Worm (Caenorhabditis elegans): Measurements from ENCODE around the gene nhr-56.

nhr-56 gene

DNA sequence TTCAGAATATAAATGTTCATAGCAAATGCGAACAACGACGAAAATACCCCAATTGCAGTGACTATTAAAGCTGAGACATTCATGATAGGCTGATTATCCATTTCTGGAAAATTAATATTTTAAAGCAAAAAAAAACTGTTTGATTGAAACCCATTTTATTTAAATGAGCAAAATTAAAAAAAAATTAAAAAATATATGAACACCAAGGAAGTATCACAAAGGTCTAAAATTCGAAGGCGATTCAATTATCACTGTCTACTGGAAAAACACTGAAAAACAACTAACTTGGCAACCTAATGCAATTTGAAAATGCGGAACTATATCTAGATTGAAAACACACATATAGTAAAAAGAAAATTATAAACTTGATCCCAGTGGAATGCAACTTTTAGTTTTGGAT, 27.7 kb upstream of the nhr-56 start, which contains the start of gene srbc-42:
TSS of gene srbc-42 (minus strand) at position 101 of the 400 bp plus-strand sequence.
- TF ChIP-seq ref-1 (GFP tag; conservative IDR thresholded peaks at IDR 0.05) = no peak

DNA sequence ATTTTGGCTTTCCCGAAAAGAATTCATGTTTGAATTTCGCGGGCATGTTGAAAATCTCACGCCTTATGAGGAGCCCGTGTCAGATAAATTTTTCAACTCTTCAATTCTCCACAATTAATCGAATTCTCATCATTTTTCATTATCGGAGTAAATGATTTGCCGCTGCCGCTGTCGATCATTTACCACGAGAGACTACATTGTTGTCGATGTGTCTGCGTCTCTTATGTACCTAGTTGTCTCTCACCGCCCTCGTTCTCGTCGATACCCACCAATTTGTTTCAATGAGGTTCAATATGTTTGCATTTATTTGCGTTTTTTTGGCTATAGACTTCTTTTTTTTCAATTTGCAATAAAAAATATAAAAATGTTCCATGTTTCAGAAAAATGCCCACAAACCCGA, 26.7 kb upstream of the nhr-56 start, which contains the start of gene nhr-13:
TSS of gene nhr-13 (plus strand) at position 369 of the 400 bp plus-strand sequence.
- TF ChIP-seq ztf-29 (GFP tag; IDR thresholded peaks at IDR 0.05) = no peak
- no peak for TF ChIP-seq klf-2 (GFP tag; conservative IDR thresholded peaks at IDR 0.05)
- no peak for TF ChIP-seq ztf-23 (GFP tag; IDR thresholded peaks at IDR 0.05)
- no peak for TF ChIP-seq med-1 (GFP tag; optimal IDR thresholded peaks at IDR 0.05; ENCODE audit: insufficient read depth)
- no peak for TF ChIP-seq T22C8.4 (GFP tag; IDR thresholded peaks at IDR 0.05)
- no peak for TF ChIP-seq cog-1 (tag; optimal IDR thresholded peaks at IDR 0.05)

DNA sequence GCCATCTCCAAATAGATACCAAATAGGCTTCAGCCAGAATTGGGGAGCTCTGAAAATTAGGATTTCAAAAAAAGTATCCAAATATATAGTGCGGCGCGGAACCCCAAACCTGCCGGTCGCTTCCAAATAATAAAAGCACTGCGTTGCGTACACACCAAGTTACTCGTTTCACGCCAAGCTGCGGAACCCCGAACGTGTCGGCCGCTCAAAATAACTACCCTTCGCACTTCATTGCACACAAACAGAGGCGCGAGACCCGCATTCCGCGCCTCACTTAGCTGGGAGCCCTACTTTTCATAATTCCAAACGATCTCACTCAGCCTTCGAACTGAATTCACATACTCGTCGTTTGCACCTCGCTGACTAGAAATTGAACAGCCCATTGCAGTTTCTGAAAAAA, 19.2 kb upstream of the nhr-56 start:
- TF ChIP-seq med-1 (GFP tag; optimal IDR thresholded peaks at IDR 0.05; ENCODE audit: insufficient read depth) (no peak), flt-1 (GFP tag; IDR thresholded peaks at IDR 0.05) (no peak), klf-2 (GFP tag; conservative IDR thresholded peaks at IDR 0.05) (no peak), T22C8.4 (GFP tag; IDR thresholded peaks at IDR 0.05) (no peak), tab-1 (GFP tag; IDR thresholded peaks at IDR 0.05) (no peak), cog-1 (tag; optimal IDR thresholded peaks at IDR 0.05) (no peak), ref-1 (GFP tag; conservative IDR thresholded peaks at IDR 0.05) (no peak)

- TF ChIP-seq ref-1 (GFP tag; conservative IDR thresholded peaks at IDR 0.05) (no peak), T22C8.4 (GFP tag; IDR thresholded peaks at IDR 0.05) (no peak), klf-2 (GFP tag; conservative IDR thresholded peaks at IDR 0.05) (no peak), ztf-29 (GFP tag; IDR thresholded peaks at IDR 0.05) (no peak), flt-1 (GFP tag; IDR thresholded peaks at IDR 0.05) (no peak), ztf-23 (GFP tag; IDR thresholded peaks at IDR 0.05) (no peak), tab-1 (GFP tag; IDR thresholded peaks at IDR 0.05) (no peak), med-1 (GFP tag; optimal IDR thresholded peaks at IDR 0.05; ENCODE audit: insufficient read depth) (no peak), cog-1 (tag; optimal IDR thresholded peaks at IDR 0.05) (no peak)
Observed at ce11 chrV:2200402-2200801, 18.4 kb upstream of the nhr-56 start.

ce11 chrV:2201240-2201639, 17.6 kb upstream of the nhr-56 start, which contains the start of gene cyp-32B1:
cyp-32B1 (minus strand) TSS chrV:2201415.
- no peak for TF ChIP-seq tab-1 (GFP tag; IDR thresholded peaks at IDR 0.05)
- TF ChIP-seq T22C8.4 (GFP tag; IDR thresholded peaks at IDR 0.05) = no peak
- no peak for TF ChIP-seq klf-2 (GFP tag; conservative IDR thresholded peaks at IDR 0.05)
- no peak for TF ChIP-seq ztf-29 (GFP tag; IDR thresholded peaks at IDR 0.05)
- TF ChIP-seq med-1 (GFP tag; optimal IDR thresholded peaks at IDR 0.05; ENCODE audit: insufficient read depth) = no peak
- no peak for TF ChIP-seq cog-1 (tag; optimal IDR thresholded peaks at IDR 0.05)
- TF ChIP-seq ref-1 (GFP tag; conservative IDR thresholded peaks at IDR 0.05) = no peak
- TF ChIP-seq flt-1 (GFP tag; IDR thresholded peaks at IDR 0.05) = no peak
- TF ChIP-seq ztf-23 (GFP tag; IDR thresholded peaks at IDR 0.05) = no peak

- TF ChIP-seq flt-1 (GFP tag; IDR thresholded peaks at IDR 0.05) (no peak), T22C8.4 (GFP tag; IDR thresholded peaks at IDR 0.05) (no peak), med-1 (GFP tag; optimal IDR thresholded peaks at IDR 0.05; ENCODE audit: insufficient read depth) (no peak), ref-1 (GFP tag; conservative IDR thresholded peaks at IDR 0.05) (no peak), cog-1 (tag; optimal IDR thresholded peaks at IDR 0.05) (no peak)
Observed at ce11 chrV:2204080-2204479, 14.7 kb upstream of the nhr-56 start, which contains the start of gene cyp-33C12. cyp-33C12 (minus strand) TSS chrV:2204400.

- TF ChIP-seq klf-2 (GFP tag; conservative IDR thresholded peaks at IDR 0.05) (no peak), flt-1 (GFP tag; IDR thresholded peaks at IDR 0.05) (no peak), ref-1 (GFP tag; conservative IDR thresholded peaks at IDR 0.05) (no peak), ztf-29 (GFP tag; IDR thresholded peaks at IDR 0.05) (no peak), ztf-23 (GFP tag; IDR thresholded peaks at IDR 0.05) (no peak), T22C8.4 (GFP tag; IDR thresholded peaks at IDR 0.05) (no peak), tab-1 (GFP tag; IDR thresholded peaks at IDR 0.05) (no peak), med-1 (GFP tag; optimal IDR thresholded peaks at IDR 0.05; ENCODE audit: insufficient read depth) (no peak)
Observed at ce11 chrV:2206181-2206580, 12.6 kb upstream of the nhr-56 start, which contains the start of gene srt-40. srt-40 (minus strand) TSS chrV:2206281.

DNA sequence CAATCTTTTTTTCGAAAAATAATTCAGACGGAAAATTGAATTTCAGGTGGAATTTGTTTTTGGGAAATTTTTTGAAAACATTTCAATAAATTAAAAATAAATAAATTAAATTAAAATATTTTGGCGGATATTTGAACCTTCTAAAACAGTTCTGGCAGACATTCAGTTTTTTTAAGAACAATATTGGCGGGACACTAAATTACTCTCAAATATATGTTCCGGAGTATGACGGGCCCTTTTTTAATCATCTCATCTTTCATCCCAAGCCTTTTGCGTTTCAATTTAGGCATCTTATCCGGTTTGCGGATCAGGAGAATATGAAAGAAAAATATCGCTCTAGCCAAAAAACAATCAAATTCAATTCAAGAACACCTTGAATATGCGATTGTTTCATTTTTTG, 12.0 kb upstream of the nhr-56 start, which contains the start of gene svh-11:
TSS of gene svh-11 (plus strand) at position 301 of the 400 bp plus-strand sequence.
- TF ChIP-seq med-1 (GFP tag; optimal IDR thresholded peaks at IDR 0.05; ENCODE audit: insufficient read depth) = no peak
- TF ChIP-seq ref-1 (GFP tag; conservative IDR thresholded peaks at IDR 0.05) = no peak
- TF ChIP-seq tab-1 (GFP tag; IDR thresholded peaks at IDR 0.05) = no peak
- no peak for TF ChIP-seq cog-1 (tag; optimal IDR thresholded peaks at IDR 0.05)
- no peak for TF ChIP-seq klf-2 (GFP tag; conservative IDR thresholded peaks at IDR 0.05)
- no peak for TF ChIP-seq T22C8.4 (GFP tag; IDR thresholded peaks at IDR 0.05)
- no peak for TF ChIP-seq flt-1 (GFP tag; IDR thresholded peaks at IDR 0.05)
- TF ChIP-seq ztf-23 (GFP tag; IDR thresholded peaks at IDR 0.05) = no peak
- no peak for TF ChIP-seq ztf-29 (GFP tag; IDR thresholded peaks at IDR 0.05)

- no peak for TF ChIP-seq ztf-23 (GFP tag; IDR thresholded peaks at IDR 0.05)
- no peak for TF ChIP-seq T22C8.4 (GFP tag; IDR thresholded peaks at IDR 0.05)
- TF ChIP-seq med-1 (GFP tag; optimal IDR thresholded peaks at IDR 0.05; ENCODE audit: insufficient read depth) = no peak
- TF ChIP-seq cog-1 (tag; optimal IDR thresholded peaks at IDR 0.05) = no peak
- no peak for TF ChIP-seq ref-1 (GFP tag; conservative IDR thresholded peaks at IDR 0.05)
Observed at ce11 chrV:2207527-2207926, 11.3 kb upstream of the nhr-56 start.

- TF ChIP-seq T22C8.4 (GFP tag; IDR thresholded peaks at IDR 0.05) (no peak), flt-1 (GFP tag; IDR thresholded peaks at IDR 0.05) (no peak)
Observed at ce11 chrV:2211936-2212335, 6.9 kb upstream of the nhr-56 start, which contains the start of gene nhr-133. nhr-133 (minus strand) TSS chrV:2212118.

Measured in whole organism, midembryonic.